Worm (Caenorhabditis elegans) whole organism, young adult: ENCODE measurements around the gene ZK1240.11.

Experiments
- C17E4.6 ChIP-seq: fragments of 200-800 bp; sonication (Bioruptor generic); IDR thresholded peaks from 2 replicates; pipeline ENCODE4 v1.3.6; 2022; ENCODE audit warnings: missing genetic modification reagents, missing genetic modification characterization, missing compliant biosample characterization
- F23B12.7 ChIP-seq: sonication (generic microtip); optimal IDR thresholded peaks from 2 replicates; lab custom pipeline; 2017; ENCODE audit warnings: missing genetic modification characterization, mild to moderate bottlenecking, missing compliant biosample characterization, antibody characterized with exemption, moderate library complexity; ENCODE audit not compliant: insufficient read depth
- F33H1.4 ChIP-seq: fragments of 200-800 bp; sonication (Bioruptor generic); IDR thresholded peaks from 2 replicates; pipeline ENCODE4 v1.3.6; 2022; ENCODE audit warnings: missing genetic modification reagents, missing genetic modification characterization, missing compliant biosample characterization
- F37B4.10 ChIP-seq: fragments of 200-800 bp; sonication (Bioruptor generic); IDR thresholded peaks from 2 replicates; pipeline ENCODE4 v1.3.6; 2022; ENCODE audit warnings: missing genetic modification characterization, missing compliant biosample characterization
- F55B11.4 ChIP-seq: sonication (generic microtip); optimal IDR thresholded peaks from 2 replicates; lab custom pipeline; 2016; ENCODE audit warnings: missing compliant biosample characterization, missing genetic modification characterization, borderline replicate concordance; ENCODE audit not compliant: insufficient read depth
- K11D2.4 ChIP-seq: fragments of 200-800 bp; sonication (Bioruptor generic); IDR thresholded peaks from 2 replicates; pipeline ENCODE4 v1.3.6; 2022; ENCODE audit warnings: missing genetic modification reagents, missing genetic modification characterization, missing compliant biosample characterization
- T26A5.8 ChIP-seq: sonication (generic microtip); optimal IDR thresholded peaks from 2 replicates; lab custom pipeline; 2016; ENCODE audit warnings: missing genetic modification characterization, missing compliant biosample characterization
- Y79H2A.3 ChIP-seq: fragments of 200-800 bp; sonication (Bioruptor generic); conservative IDR thresholded peaks from 2 replicates; pipeline ENCODE4 v1.3.6; 2022; ENCODE audit warnings: missing genetic modification reagents, missing genetic modification characterization, missing compliant biosample characterization
- akir-1 ChIP-seq: fragments of 200-800 bp; sonication (Bioruptor generic); optimal IDR thresholded peaks from 2 replicates; lab custom pipeline; 2018; ENCODE audit warnings: mild to moderate bottlenecking, missing genetic modification characterization, moderate library complexity, missing compliant biosample characterization
- athp-1 ChIP-seq: sonication (generic microtip); optimal IDR thresholded peaks from 2 replicates; lab custom pipeline; 2017; ENCODE audit warnings: mild to moderate bottlenecking, missing genetic modification characterization, missing compliant biosample characterization
- attf-6 ChIP-seq: fragments of 200-800 bp; sonication (Bioruptor generic); IDR thresholded peaks from 2 replicates; pipeline ENCODE4 v1.3.6; 2022; ENCODE audit warnings: missing genetic modification reagents, missing genetic modification characterization, missing compliant biosample characterization
- bed-1 ChIP-seq: fragments of 200-800 bp; sonication (Bioruptor generic); IDR thresholded peaks from 2 replicates; pipeline ENCODE4 v1.3.6; 2022; ENCODE audit warnings: missing genetic modification reagents, missing genetic modification characterization, missing compliant biosample characterization
- bed-2 ChIP-seq: fragments of 200-800 bp; sonication (Bioruptor generic); IDR thresholded peaks from 2 replicates; pipeline ENCODE4 v1.3.6; 2022; ENCODE audit warnings: missing genetic modification reagents, missing genetic modification characterization, missing compliant biosample characterization
- ccch-3 ChIP-seq: fragments of 200-800 bp; sonication (Bioruptor generic); optimal IDR thresholded peaks from 2 replicates; lab custom pipeline; 2018; ENCODE audit warnings: mild to moderate bottlenecking, missing genetic modification characterization, missing compliant biosample characterization
- ceh-27 ChIP-seq: fragments of 200-800 bp; sonication (Bioruptor generic); optimal IDR thresholded peaks from 2 replicates; lab custom pipeline; 2018; ENCODE audit warnings: mild to moderate bottlenecking, missing genetic modification characterization, moderate library complexity, missing compliant biosample characterization
- die-1 ChIP-seq: sonication (generic microtip); optimal IDR thresholded peaks from 2 replicates; lab custom pipeline; 2016; ENCODE audit warnings: missing genotype, mild to moderate bottlenecking, missing genetic modification characterization, missing compliant biosample characterization
- egl-44 ChIP-seq: fragments of 200-800 bp; sonication (Bioruptor generic); IDR thresholded peaks from 2 replicates; pipeline ENCODE4 v1.3.6; 2022; ENCODE audit warnings: missing genetic modification reagents, missing genetic modification characterization, missing compliant biosample characterization
- egrh-3 ChIP-seq: fragments of 200-800 bp; sonication (Bioruptor generic); IDR thresholded peaks from 2 replicates; pipeline ENCODE4 v1.3.6; 2022; ENCODE audit warnings: missing genetic modification reagents, missing genetic modification characterization, missing compliant biosample characterization
- fkh-3 ChIP-seq: sonication (generic microtip); optimal IDR thresholded peaks from 2 replicates; lab custom pipeline; 2016; ENCODE audit warnings: mild to moderate bottlenecking, missing genetic modification characterization, missing compliant biosample characterization
- hlh-26 ChIP-seq: fragments of 200-800 bp; sonication (Bioruptor generic); conservative IDR thresholded peaks from 2 replicates; pipeline ENCODE4 v1.3.6; 2022; ENCODE audit warnings: missing genetic modification reagents, missing genetic modification characterization, missing compliant biosample characterization
- hrde-1 ChIP-seq: sonication (generic microtip); optimal IDR thresholded peaks from 2 replicates; lab custom pipeline; 2016; ENCODE audit warnings: missing genetic modification characterization, mild to moderate bottlenecking, missing compliant biosample characterization, moderate library complexity, missing genotype, missing genetic modification reagents, borderline replicate concordance
- let-607 ChIP-seq, 2 experiments: fragments of 200-800 bp in 1 of 2; sonication (Bioruptor generic) in 1 of 2; sonication (generic microtip) in 1 of 2; optimal IDR thresholded peaks; 2 replicates each; lab custom pipeline; 2016 to 2018; ENCODE audit warnings: mild to moderate bottlenecking in 2 of 2, missing compliant biosample characterization in 2 of 2, missing genetic modification characterization in 2 of 2, moderate library complexity in 2 of 2, missing genotype in 1 of 2
- lsl-1 ChIP-seq: fragments of 200-800 bp; sonication (Bioruptor generic); optimal IDR thresholded peaks from 2 replicates; lab custom pipeline; 2018; ENCODE audit warnings: mild to moderate bottlenecking, missing genetic modification characterization, moderate library complexity, missing compliant biosample characterization
- mcd-1 ChIP-seq: fragments of 200-800 bp; sonication (Bioruptor generic); IDR thresholded peaks from 2 replicates; pipeline ENCODE4 v1.3.6; 2022; ENCODE audit warnings: missing genetic modification reagents, missing genetic modification characterization, missing compliant biosample characterization
- mel-28 ChIP-seq: sonication (generic microtip); optimal IDR thresholded peaks from 2 replicates; lab custom pipeline; 2016; ENCODE audit warnings: borderline replicate concordance, mild to moderate bottlenecking, missing genetic modification characterization, missing compliant biosample characterization
- nfya-1 ChIP-seq: sonication (generic microtip); optimal IDR thresholded peaks from 2 replicates; lab custom pipeline; 2017; ENCODE audit warnings: antibody characterized with exemption, missing compliant biosample characterization, missing genetic modification characterization, borderline replicate concordance; ENCODE audit not compliant: insufficient read depth
- nfyb-1 ChIP-seq: fragments of 200-800 bp; sonication (Bioruptor generic); IDR thresholded peaks from 2 replicates; pipeline ENCODE4 v1.3.6; 2022; ENCODE audit warnings: missing genetic modification reagents, missing genetic modification characterization, missing compliant biosample characterization
- rcor-1 ChIP-seq: fragments of 200-800 bp; sonication (Bioruptor generic); IDR thresholded peaks from 2 replicates; pipeline ENCODE4 v1.3.6; 2022; ENCODE audit warnings: missing genetic modification reagents, missing genetic modification characterization, missing compliant biosample characterization
- rec-8 ChIP-seq, 2 experiments: sonication (generic microtip); optimal IDR thresholded peaks; 2 replicates each; lab custom pipeline; 2016; ENCODE audit warnings: mild to moderate bottlenecking in 2 of 2, missing genetic modification characterization in 2 of 2, missing genetic modification reagents in 2 of 2, missing genotype in 2 of 2, missing biosample characterization in 1 of 2, missing compliant biosample characterization in 1 of 2, moderate library complexity in 1 of 2
- repo-1 ChIP-seq: sonication (generic microtip); optimal IDR thresholded peaks from 2 replicates; lab custom pipeline; 2017; ENCODE audit warnings: mild to moderate bottlenecking, missing genetic modification characterization, missing compliant biosample characterization
- somi-1 ChIP-seq: fragments of 200-800 bp; sonication (Bioruptor generic); optimal IDR thresholded peaks from 2 replicates; lab custom pipeline; 2018; ENCODE audit warnings: mild to moderate bottlenecking, missing genetic modification characterization, missing compliant biosample characterization
- tbx-9 ChIP-seq: sonication (generic microtip); optimal IDR thresholded peaks from 2 replicates; lab custom pipeline; 2016; ENCODE audit warnings: borderline replicate concordance, missing genetic modification characterization, inconsistent platforms, missing compliant biosample characterization
- unc-130 ChIP-seq: sonication (generic microtip); optimal IDR thresholded peaks from 2 replicates; lab custom pipeline; 2016; ENCODE audit warnings: missing genetic modification reagents, missing genetic modification characterization, missing compliant biosample characterization
- zfh-2 ChIP-seq: fragments of 200-800 bp; sonication (Bioruptor generic); conservative IDR thresholded peaks from 2 replicates; pipeline ENCODE4 v1.3.6; 2022; ENCODE audit warnings: missing genetic modification reagents, missing genetic modification characterization, missing compliant biosample characterization
- ztf-22 ChIP-seq: fragments of 200-800 bp; sonication (Bioruptor generic); optimal IDR thresholded peaks from 2 replicates; lab custom pipeline; 2018; ENCODE audit warnings: mild to moderate bottlenecking, missing genetic modification characterization, moderate library complexity, missing compliant biosample characterization

Gene ZK1240.11

DNA sequence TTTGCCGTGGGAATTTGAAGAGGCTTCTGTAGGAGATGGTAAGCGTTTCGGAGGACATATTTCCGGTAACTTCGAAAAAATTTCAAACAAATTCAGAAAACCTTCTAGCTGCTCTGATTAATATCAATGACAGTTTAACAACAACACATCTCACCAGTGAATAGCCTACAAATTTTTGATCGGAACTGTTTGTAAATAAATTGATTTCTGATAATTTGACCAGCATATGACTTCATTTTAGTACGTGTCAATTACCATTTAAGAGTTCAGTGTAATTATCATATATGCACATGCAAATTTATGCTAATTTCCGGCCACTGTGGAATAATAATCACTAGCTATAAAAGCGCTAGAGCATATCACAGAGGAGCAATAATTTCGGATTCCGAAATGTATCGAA is at the start of gene ZK1240.11:
Gene ZK1240.11 (plus strand): TSS at position 301 of the 400 bp plus-strand sequence.
- TF ChIP-seq hlh-26 (GFP tag; lab: Robert Waterston, UW) (no peak), mel-28 (tag; lab: Kevin White, UChicago) (no peak), akir-1 (GFP tag; lab: Kevin White, UChicago) (no peak), somi-1 (no peak), die-1 (no peak), ccch-3 (GFP tag; lab: Kevin White, UChicago) (no peak), F55B11.4 (tag; lab: Kevin White, UChicago) (no peak), hrde-1 (tag; lab: Kevin White, UChicago) (no peak), T26A5.8 (tag; lab: Kevin White, UChicago) (no peak), K11D2.4 (no peak), egl-44 (GFP tag; lab: Robert Waterston, UW) (no peak), athp-1 (tag; lab: Kevin White, UChicago) (no peak), nfya-1 (tag; lab: Kevin White, UChicago) (no peak)
- TF ChIP-seq, all 124 proteins: peak for 0

- no peak for TF ChIP-seq die-1
- TF ChIP-seq F33H1.4 (GFP tag; lab: Robert Waterston, UW): no peak
- no peak for TF ChIP-seq tbx-9
- no peak for TF ChIP-seq bed-1 (GFP tag; lab: Robert Waterston, UW)
- no peak for TF ChIP-seq fkh-3 (tag; lab: Kevin White, UChicago)
- no peak for TF ChIP-seq bed-2 (GFP tag; lab: Robert Waterston, UW)
- no peak for TF ChIP-seq lsl-1
- TF ChIP-seq let-607 (tag; optimal IDR thresholded peaks at IDR 0.05; lab: Kevin White, UChicago): no peak
- TF ChIP-seq F37B4.10 (GFP tag; lab: Robert Waterston, UW): no peak
- no peak for TF ChIP-seq mcd-1 (GFP tag; lab: Robert Waterston, UW)
- no peak for TF ChIP-seq unc-130 (GFP tag; lab: Kevin White, UChicago)
- no peak for TF ChIP-seq rcor-1 (GFP tag; lab: Robert Waterston, UW)
These were observed 47.6 kb upstream of the ZK1240.11 start, which contains the start of gene K09F6.15 for ce11 chrII:2277418-2277817. Gene K09F6.15, minus strand, starts transcription at chrII:2277518.

DNA sequence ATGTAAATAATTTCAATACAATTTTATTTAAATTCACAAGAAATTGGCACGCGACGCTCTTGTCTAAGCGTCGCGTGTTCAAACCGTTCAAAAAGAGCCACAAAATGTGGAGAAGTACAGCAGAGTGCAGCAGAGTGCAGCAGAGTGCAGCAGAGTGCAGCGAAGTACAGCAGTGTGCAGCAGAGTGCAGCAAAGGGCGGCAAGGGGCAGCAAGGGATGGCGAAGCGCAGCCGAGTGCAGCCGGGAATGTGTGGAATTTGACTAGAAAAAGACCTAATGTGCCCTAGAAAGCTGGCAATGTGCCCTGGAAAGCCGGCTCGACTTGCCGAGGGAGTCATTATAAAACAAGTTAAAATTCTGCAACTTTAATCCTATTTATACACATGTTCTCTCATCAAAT is 45.8 kb upstream of the ZK1240.11 start, which contains the start of gene K09F6.6:
Gene K09F6.6 (minus strand): TSS at position 43 of the 400 bp plus-strand sequence.
- peak; percentile 44; the same call in 1 of the 2 replicates for TF ChIP-seq egrh-3
- TF ChIP-seq mel-28 (tag; lab: Kevin White, UChicago): no peak
- TF ChIP-seq zfh-2 (GFP tag; lab: Robert Waterston, UW): peak; percentile 75
- no peak for TF ChIP-seq Y79H2A.3 (GFP tag; lab: Robert Waterston, UW)

DNA sequence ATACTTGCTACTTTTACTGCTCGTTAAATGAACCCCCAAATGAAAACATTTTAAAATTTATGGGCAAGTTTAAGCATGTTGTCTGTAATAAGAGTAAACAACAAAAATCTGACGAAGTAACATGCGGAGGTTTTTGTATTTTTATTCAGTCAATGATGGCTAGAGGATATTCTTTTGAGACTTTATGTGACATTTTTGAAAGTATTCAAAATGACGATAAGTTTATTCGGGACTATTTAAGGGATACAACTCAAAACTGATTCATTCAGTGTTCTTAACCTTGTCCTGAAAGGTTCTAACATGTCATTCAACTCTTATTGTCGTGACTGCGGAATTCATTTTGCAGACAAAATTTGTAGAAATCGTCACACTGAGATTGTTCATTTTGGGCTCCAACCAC is 45.2 kb upstream of the ZK1240.11 start, which contains the start of gene K09F6.11:
Gene K09F6.11 (plus strand): TSS at position 301 of the 400 bp plus-strand sequence.
- TF ChIP-seq ceh-27 (no peak), repo-1 (no peak), ztf-22 (GFP tag; lab: Kevin White, UChicago) (no peak), nfya-1 (tag; lab: Kevin White, UChicago) (no peak), egl-44 (GFP tag; lab: Robert Waterston, UW) (no peak), nfyb-1 (GFP tag; lab: Robert Waterston, UW) (no peak), C17E4.6 (no peak), T26A5.8 (tag; lab: Kevin White, UChicago) (no peak), mel-28 (tag; lab: Kevin White, UChicago) (no peak), attf-6 (GFP tag; lab: Robert Waterston, UW) (no peak), bed-2 (GFP tag; lab: Robert Waterston, UW) (no peak), rec-8 (tag; optimal IDR thresholded peaks at IDR 0.05; lab: Kevin White, UChicago) (no peak), die-1 (no peak), F23B12.7 (tag; lab: Kevin White, UChicago) (no peak), somi-1 (no peak)
- TF ChIP-seq, all 124 proteins: peak for 0
